Fruit fly (Drosophila melanogaster): ENCODE results near the gene CG32801.
A peak's percentile ranks its signal among the peaks of the same experiment; 100 is the strongest.

The CG32801 gene

dm6 chrX:1945241-1945640 is 42.3 kb upstream of the CG32801 start:
- TF ChIP-seq Hr78 (GFP tag; optimal IDR thresholded peaks at IDR 0.05) (no peak), CrebA (GFP tag; optimal IDR thresholded peaks at IDR 0.05; ENCODE audit: borderline replicate concordance) (no peak), Rel (GFP tag; optimal IDR thresholded peaks at IDR 0.05) (no peak), Rel (tag; optimal IDR thresholded peaks at IDR 0.05) (no peak), br (GFP tag; optimal IDR thresholded peaks at IDR 0.05) (peak; percentile 30), woc (GFP tag; optimal IDR thresholded peaks at IDR 0.05) (no peak), lola (GFP tag; optimal IDR thresholded peaks at IDR 0.05) (no peak), h (GFP tag; optimal IDR thresholded peaks at IDR 0.05) (peak; percentile 40), sage (GFP tag; optimal IDR thresholded peaks at IDR 0.05) (no peak), psq (GFP tag; optimal IDR thresholded peaks at IDR 0.05) (no peak), HLH106 (tag; optimal IDR thresholded peaks at IDR 0.05) (no peak), Mio (GFP tag; optimal IDR thresholded peaks at IDR 0.05) (no peak)

DNA sequence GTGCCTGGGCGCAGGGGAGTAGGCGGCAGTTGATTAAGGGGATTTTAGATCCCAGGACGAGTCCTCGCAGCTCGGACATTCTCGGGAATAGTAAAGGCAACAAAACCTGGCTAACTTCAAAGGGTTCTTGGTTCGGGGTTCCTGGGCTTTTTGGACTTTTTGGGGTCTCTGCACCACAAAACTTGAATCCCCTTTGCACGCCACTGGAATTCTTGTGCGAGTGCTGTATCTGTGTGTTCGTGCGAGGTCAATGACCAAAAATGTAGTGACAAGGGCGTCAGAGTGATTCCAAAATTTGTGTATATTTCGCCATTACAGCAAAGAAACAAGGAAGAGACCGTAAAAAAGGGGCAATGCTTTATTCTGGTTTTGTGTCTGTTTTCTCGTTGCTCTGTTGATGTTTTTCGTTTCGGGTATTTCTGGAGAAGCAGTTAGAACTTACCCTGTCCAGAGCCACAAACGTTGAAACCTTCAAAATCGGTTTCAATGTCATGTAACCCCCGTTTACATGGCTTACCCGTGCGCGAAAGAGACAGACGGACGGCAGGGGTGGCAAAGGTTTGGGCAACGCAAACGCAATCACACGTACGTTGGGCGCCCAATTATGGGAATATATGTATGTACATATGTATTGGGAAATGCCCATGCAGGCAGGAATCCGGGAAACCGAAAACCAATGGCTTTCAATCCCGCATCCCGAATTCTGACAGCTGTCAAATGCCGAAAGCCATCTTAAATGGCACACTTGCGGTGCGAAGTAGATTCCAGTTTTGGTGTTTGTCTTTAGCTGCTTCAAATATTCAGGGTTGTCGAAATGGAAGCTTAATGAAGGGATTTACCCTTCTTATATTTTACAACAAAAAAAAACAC is 41.5 kb upstream of the CG32801 start:
- peak; percentile 68 for TF ChIP-seq br (GFP tag; optimal IDR thresholded peaks at IDR 0.05)
- TF ChIP-seq Hnf4 (GFP tag; optimal IDR thresholded peaks at IDR 0.05): peak; percentile 40
- TF ChIP-seq jim (GFP tag; optimal IDR thresholded peaks at IDR 0.05): no peak
- TF ChIP-seq h (GFP tag; optimal IDR thresholded peaks at IDR 0.05): peak; percentile 74
- no peak for TF ChIP-seq N (GFP tag; optimal IDR thresholded peaks at IDR 0.05)
- no peak for TF ChIP-seq Mio (GFP tag; optimal IDR thresholded peaks at IDR 0.05)
- no peak for TF ChIP-seq Rel (GFP tag; optimal IDR thresholded peaks at IDR 0.05)
- peak; percentile 37 for TF ChIP-seq Rel (tag; optimal IDR thresholded peaks at IDR 0.05)
- peak; percentile 19 for TF ChIP-seq sage (GFP tag; optimal IDR thresholded peaks at IDR 0.05)
- TF ChIP-seq CG9705 (GFP tag; optimal IDR thresholded peaks at IDR 0.05): peak; percentile 24
- TF ChIP-seq Sp1 (GFP tag; optimal IDR thresholded peaks at IDR 0.05): peak; percentile 65
- TF ChIP-seq CrebA (GFP tag; optimal IDR thresholded peaks at IDR 0.05; ENCODE audit: borderline replicate concordance): no peak
- no peak for TF ChIP-seq dl (GFP tag; optimal IDR thresholded peaks at IDR 0.05; ENCODE audit: insufficient read depth in 1 of 2, partially characterized antibody in 2 of 2)
- no peak for TF ChIP-seq Abd-B (GFP tag; optimal IDR thresholded peaks at IDR 0.05)
- no peak for TF ChIP-seq Dfd (GFP tag; optimal IDR thresholded peaks at IDR 0.05)
- no peak for TF ChIP-seq Hr83 (GFP tag; optimal IDR thresholded peaks at IDR 0.05; ENCODE audit: poor library complexity, severe bottlenecking)
- TF ChIP-seq Jra (GFP tag; optimal IDR thresholded peaks at IDR 0.05): no peak
- peak; percentile 66 for TF ChIP-seq fru (GFP tag; optimal IDR thresholded peaks at IDR 0.05)
- TF ChIP-seq tai (GFP tag; optimal IDR thresholded peaks at IDR 0.05): peak; percentile 59
- peak; percentile 38 for TF ChIP-seq CG32264 (GFP tag; optimal IDR thresholded peaks at IDR 0.05)
- no peak for TF ChIP-seq lola (GFP tag; optimal IDR thresholded peaks at IDR 0.05)
- TF ChIP-seq usp (GFP tag; optimal IDR thresholded peaks at IDR 0.05): no peak
- TF ChIP-seq Myc (optimal IDR thresholded peaks at IDR 0.05): no peak
- TF ChIP-seq foxo (GFP tag; optimal IDR thresholded peaks at IDR 0.05): peak in 1 of 2 experiments; percentile 80
- TF ChIP-seq brk (GFP tag; optimal IDR thresholded peaks at IDR 0.05): no peak
- peak; percentile 32 for TF ChIP-seq OdsH (GFP tag; optimal IDR thresholded peaks at IDR 0.05)
- TF ChIP-seq HLH106 (tag; optimal IDR thresholded peaks at IDR 0.05): peak; percentile 79
- peak; percentile 75 for TF ChIP-seq ey (GFP tag; optimal IDR thresholded peaks at IDR 0.05)
- TF ChIP-seq Dif (GFP tag; optimal IDR thresholded peaks at IDR 0.05; ENCODE audit: partially characterized antibody): no peak
- TF ChIP-seq psq (GFP tag; optimal IDR thresholded peaks at IDR 0.05): peak; percentile 45
- TF ChIP-seq dmrt93B (GFP tag; optimal IDR thresholded peaks at IDR 0.05): peak; percentile 67
- TF ChIP-seq rgr (GFP tag; optimal IDR thresholded peaks at IDR 0.05): peak; percentile 54

- TF ChIP-seq N (GFP tag; optimal IDR thresholded peaks at IDR 0.05) (no peak), CrebA (GFP tag; optimal IDR thresholded peaks at IDR 0.05; ENCODE audit: borderline replicate concordance) (no peak), brk (GFP tag; optimal IDR thresholded peaks at IDR 0.05) (peak; percentile 21), sv (GFP tag; optimal IDR thresholded peaks at IDR 0.05) (peak; percentile 76), foxo (GFP tag; optimal IDR thresholded peaks at IDR 0.05) (peak in 1 of 2 experiments; percentile 72), h (GFP tag; optimal IDR thresholded peaks at IDR 0.05) (peak; percentile 85), rgr (GFP tag; optimal IDR thresholded peaks at IDR 0.05) (peak; percentile 67), CG32264 (GFP tag; optimal IDR thresholded peaks at IDR 0.05) (peak; percentile 33), Dfd (GFP tag; optimal IDR thresholded peaks at IDR 0.05) (peak; percentile 92), br (GFP tag; optimal IDR thresholded peaks at IDR 0.05) (peak; percentile 84), dsf (GFP tag; optimal IDR thresholded peaks at IDR 0.05; ENCODE audit: borderline replicate concordance) (no peak), psq (GFP tag; optimal IDR thresholded peaks at IDR 0.05) (peak; percentile 64), tai (GFP tag; optimal IDR thresholded peaks at IDR 0.05) (peak; percentile 37), OdsH (GFP tag; optimal IDR thresholded peaks at IDR 0.05) (peak; percentile 75), HLH106 (tag; optimal IDR thresholded peaks at IDR 0.05) (peak; percentile 80), Jra (GFP tag; optimal IDR thresholded peaks at IDR 0.05) (peak; percentile 54), Rel (GFP tag; optimal IDR thresholded peaks at IDR 0.05) (peak; percentile 29), Rel (tag; optimal IDR thresholded peaks at IDR 0.05) (peak; percentile 59), Vsx2 (GFP tag; optimal IDR thresholded peaks at IDR 0.05; ENCODE audit: partially characterized antibody) (no peak), Sp1 (GFP tag; optimal IDR thresholded peaks at IDR 0.05) (peak; percentile 79), Hr78 (GFP tag; optimal IDR thresholded peaks at IDR 0.05) (no peak), Dif (GFP tag; optimal IDR thresholded peaks at IDR 0.05; ENCODE audit: partially characterized antibody) (peak; percentile 65), lola (GFP tag; optimal IDR thresholded peaks at IDR 0.05) (no peak), Abd-B (GFP tag; optimal IDR thresholded peaks at IDR 0.05) (no peak), Hnf4 (GFP tag; optimal IDR thresholded peaks at IDR 0.05) (peak; percentile 47), Hr83 (GFP tag; optimal IDR thresholded peaks at IDR 0.05; ENCODE audit: poor library complexity, severe bottlenecking) (no peak), dl (GFP tag; optimal IDR thresholded peaks at IDR 0.05; ENCODE audit: insufficient read depth in 1 of 2, partially characterized antibody in 2 of 2) (peak; percentile 43 to 76), Myc (optimal IDR thresholded peaks at IDR 0.05) (no peak)
These were observed 40.6 kb upstream of the CG32801 start for dm6 chrX:1943337-1944244.

All from whole organism, wandering third instar larva.